Fruit fly (Drosophila melanogaster): Measurements from ENCODE around the gene CG9265.

CG9265 gene

dm6 chr2L:21102399-21103108 is 31.3 kb upstream of the CG9265 start, which contains the start of gene CG9257 (continued):
- no peak for TF ChIP-seq ci (GFP tag; IDR thresholded peaks at IDR 0.05)
- TF ChIP-seq Pdp1 (GFP tag; optimal IDR thresholded peaks at IDR 0.05) = peak in 1 of 2 experiments; percentile 33
- TF ChIP-seq pzg (GFP tag; optimal IDR thresholded peaks at IDR 0.05) = peak; percentile 65
- no peak for TF ChIP-seq CTCF (GFP tag; optimal IDR thresholded peaks at IDR 0.05)
- no peak for TF ChIP-seq onecut (GFP tag; IDR thresholded peaks at IDR 0.05)
- TF ChIP-seq CG16779 (GFP tag; IDR thresholded peaks at IDR 0.05) = no peak
- no peak for TF ChIP-seq CG13123 (GFP tag; optimal IDR thresholded peaks at IDR 0.05)
- no peak for TF ChIP-seq sug (tag; optimal IDR thresholded peaks at IDR 0.05)
- TF ChIP-seq Dip3 (GFP tag; optimal IDR thresholded peaks at IDR 0.05) = no peak
- no peak for TF ChIP-seq Camta (GFP tag; optimal IDR thresholded peaks at IDR 0.05)
- no peak for TF ChIP-seq tna (GFP tag; IDR thresholded peaks at IDR 0.05; ENCODE audit: partially characterized antibody)
- TF ChIP-seq CG31441 (GFP tag; IDR thresholded peaks at IDR 0.05) = no peak
- TF ChIP-seq shn (GFP tag; optimal IDR thresholded peaks at IDR 0.05) = no peak
- TF ChIP-seq CG2712 (tag; optimal IDR thresholded peaks at IDR 0.05) = no peak
- no peak for TF ChIP-seq vfl (GFP tag; optimal IDR thresholded peaks at IDR 0.05)
- no peak for TF ChIP-seq tap (tag; optimal IDR thresholded peaks at IDR 0.05)
- TF ChIP-seq disco-r (GFP tag; optimal IDR thresholded peaks at IDR 0.05) = no peak
- no peak for TF ChIP-seq CG10366 (GFP tag; IDR thresholded peaks at IDR 0.05)
- TF ChIP-seq MTF-1 (GFP tag; optimal IDR thresholded peaks at IDR 0.05; ENCODE audit: borderline replicate concordance) = no peak
- no peak for TF ChIP-seq Neu2 (GFP tag; optimal IDR thresholded peaks at IDR 0.05; ENCODE audit: borderline replicate concordance)
- TF ChIP-seq Atf3 (GFP tag; optimal IDR thresholded peaks at IDR 0.05) = no peak
- TF ChIP-seq CG12769 (tag; optimal IDR thresholded peaks at IDR 0.05) = no peak
- no peak for TF ChIP-seq CG9609 (GFP tag; optimal IDR thresholded peaks at IDR 0.05)
- no peak for TF ChIP-seq CG9876 (GFP tag; optimal IDR thresholded peaks at IDR 0.05)
- no peak for TF ChIP-seq CG11085 (GFP tag; IDR thresholded peaks at IDR 0.05)
- TF ChIP-seq Dref (GFP tag; IDR thresholded peaks at IDR 0.05) = no peak
- TF ChIP-seq CG7839 (tag; optimal IDR thresholded peaks at IDR 0.05) = no peak
- TF ChIP-seq hbn (GFP tag; IDR thresholded peaks at IDR 0.05; ENCODE audit: partially characterized antibody) = no peak
- no peak for TF ChIP-seq CG4282 (GFP tag; optimal IDR thresholded peaks at IDR 0.05)
- TF ChIP-seq CG3838 (GFP tag; optimal IDR thresholded peaks at IDR 0.05) = no peak
- no peak for TF ChIP-seq CG16813 (GFP tag; IDR thresholded peaks at IDR 0.05; ENCODE audit: partially characterized antibody)
- no peak for TF ChIP-seq twi (tag; optimal IDR thresholded peaks at IDR 0.05)
- peak; percentile 39 for TF ChIP-seq CG30020 (tag; optimal IDR thresholded peaks at IDR 0.05)
- TF ChIP-seq CG14050 (GFP tag; IDR thresholded peaks at IDR 0.05) = no peak
- no peak for TF ChIP-seq CG4854 (GFP tag; optimal IDR thresholded peaks at IDR 0.05)
- no peak for TF ChIP-seq ttk (GFP tag; IDR thresholded peaks at IDR 0.05)
- no peak for TF ChIP-seq Fer3 (tag; optimal IDR thresholded peaks at IDR 0.05)
- TF ChIP-seq Poxn (GFP tag; IDR thresholded peaks at IDR 0.05) = no peak
- TF ChIP-seq CG17829 (tag; optimal IDR thresholded peaks at IDR 0.05) = peak; percentile 11
- TF ChIP-seq CrebB (tag; optimal IDR thresholded peaks at IDR 0.05) = no peak
- peak; percentile 0 for TF ChIP-seq CG7786 (GFP tag; optimal IDR thresholded peaks at IDR 0.05)
- TF ChIP-seq dpn (GFP tag; optimal IDR thresholded peaks at IDR 0.05) = no peak
- no peak for TF ChIP-seq CG10209 (GFP tag; optimal IDR thresholded peaks at IDR 0.05)
- TF ChIP-seq CHES-1-like (GFP tag; optimal IDR thresholded peaks at IDR 0.05) = peak; percentile 38
- peak; percentile 90 for TF ChIP-seq grau (tag; optimal IDR thresholded peaks at IDR 0.05)
- no peak for TF ChIP-seq gce (GFP tag; IDR thresholded peaks at IDR 0.05)
- no peak for TF ChIP-seq ro (GFP tag; IDR thresholded peaks at IDR 0.05)
- no peak for TF ChIP-seq dati (GFP tag; IDR thresholded peaks at IDR 0.05)
- no peak for TF ChIP-seq CG32767 (GFP tag; IDR thresholded peaks at IDR 0.05)
- TF ChIP-seq Hmr (GFP tag; optimal IDR thresholded peaks at IDR 0.05) = peak; percentile 38
- no peak for TF ChIP-seq Chrac-16 (GFP tag; optimal IDR thresholded peaks at IDR 0.05)
- peak; percentile 6 for TF ChIP-seq Med (GFP tag)

All from whole organism, embryonic.